Worm (Caenorhabditis elegans) whole organism, L3 larva: ENCODE measurements around the gene nspb-2.

ENCODE experiments used
- ama-1 ChIP-seq: fragments of 150-350 bp; optimal IDR thresholded peaks from 2 replicates; lab custom pipeline; 2018
- nhr-11 ChIP-seq: fragments of 150-350 bp; optimal IDR thresholded peaks from 2 replicates; lab custom pipeline; 2014; ENCODE audit warnings: missing biosample characterization, missing genetic modification characterization
- nhr-77 ChIP-seq: fragments of 150-350 bp; optimal IDR thresholded peaks from 2 replicates; lab custom pipeline; 2014; ENCODE audit warnings: missing biosample characterization, missing genetic modification characterization
- pqm-1 ChIP-seq: fragments of 150-350 bp; optimal IDR thresholded peaks from 2 replicates; lab custom pipeline; 2017; ENCODE audit warnings: missing biosample characterization, missing genetic modification characterization, inconsistent platforms
- ztf-11 ChIP-seq: fragments of 150-350 bp; optimal IDR thresholded peaks from 2 replicates; lab custom pipeline; 2014; ENCODE audit warnings: missing biosample characterization, missing genetic modification characterization
- ztf-4 ChIP-seq: fragments of 150-350 bp; optimal IDR thresholded peaks from 2 replicates; lab custom pipeline; 2014; ENCODE audit warnings: missing biosample characterization, missing genetic modification characterization

- TF ChIP-seq ztf-4 (no peak), pqm-1 (peak; percentile 9), nhr-77 (no peak), nhr-11 (no peak), ztf-11 (tag; lab: Kevin White, UChicago) (no peak), ama-1 (no peak)
Observed at ce11 chrIV:6627798-6628197, 36.3 kb downstream of the nspb-2 start, which contains the start of gene cest-5.2.
